Fruit fly (Drosophila melanogaster) whole organism, wandering third instar larva: Measurements from ENCODE around the gene TyrR.

Experiments used
- Abd-B ChIP-seq: fragments of >200 bp; optimal IDR thresholded peaks from 2 replicates; lab custom pipeline; 2017; ENCODE audit warnings: missing biosample characterization, missing genetic modification characterization
- CG32264 ChIP-seq: fragments of 200-800 bp; sonication (Bioruptor generic); optimal IDR thresholded peaks from 2 replicates; lab custom pipeline; 2016; ENCODE audit warnings: missing biosample characterization, missing genetic modification characterization
- CG9705 ChIP-seq: fragments of 200-800 bp; sonication (Bioruptor generic); optimal IDR thresholded peaks from 2 replicates; lab custom pipeline; 2018; ENCODE audit warnings: missing biosample characterization, mild to moderate bottlenecking, missing genetic modification characterization
- CrebA ChIP-seq: fragments of 200-800 bp; sonication (Bioruptor generic); optimal IDR thresholded peaks from 2 replicates; lab custom pipeline; 2016; ENCODE audit warnings: missing biosample characterization, mild to moderate bottlenecking, missing genetic modification characterization, borderline replicate concordance
- Dfd ChIP-seq: fragments of >200 bp; optimal IDR thresholded peaks from 2 replicates; lab custom pipeline; 2017; ENCODE audit warnings: missing biosample characterization, missing genetic modification characterization
- Dif ChIP-seq: fragments of 200-275, 200-300 bp; sonication (Bioruptor generic); optimal IDR thresholded peaks from 2 replicates; lab custom pipeline; 2018; ENCODE audit warnings: missing biosample characterization, missing genetic modification characterization; ENCODE audit not compliant: partially characterized antibody
- GATAd ChIP-seq: sonication (Bioruptor generic); optimal IDR thresholded peaks from 2 replicates; lab custom pipeline; 2016; ENCODE audit warnings: missing biosample characterization, missing genetic modification characterization
- HLH106 ChIP-seq: fragments of 200-800 bp; optimal IDR thresholded peaks from 3 replicates; lab custom pipeline; 2019; ENCODE audit warnings: missing biosample characterization, mild to moderate bottlenecking, missing genetic modification characterization, moderate library complexity
- Hnf4 ChIP-seq: fragments of 200-800 bp; sonication (Bioruptor generic); optimal IDR thresholded peaks from 2 replicates; lab custom pipeline; 2016; ENCODE audit warnings: missing biosample characterization, mild to moderate bottlenecking, missing genetic modification characterization
- Hr78 ChIP-seq: fragments of >200 bp; optimal IDR thresholded peaks from 2 replicates; lab custom pipeline; 2017; ENCODE audit warnings: missing biosample characterization, missing genetic modification characterization
- Hr83 ChIP-seq: fragments of 200-300 bp; sonication (Bioruptor generic); optimal IDR thresholded peaks from 2 replicates; lab custom pipeline; 2016; ENCODE audit warnings: missing biosample characterization, mild to moderate bottlenecking, missing genetic modification characterization, moderate library complexity; ENCODE audit not compliant: poor library complexity, severe bottlenecking
- Jra ChIP-seq: sonication (Bioruptor generic); optimal IDR thresholded peaks from 2 replicates; lab custom pipeline; 2016; ENCODE audit warnings: missing biosample characterization, missing genetic modification characterization
- Mio ChIP-seq: sonication (Bioruptor generic); optimal IDR thresholded peaks from 2 replicates; lab custom pipeline; 2016; ENCODE audit warnings: missing biosample characterization, missing genetic modification characterization
- Myc ChIP-seq: fragments of >200 bp; optimal IDR thresholded peaks from 2 replicates; lab custom pipeline; 2017
- N ChIP-seq: fragments of >200 bp; optimal IDR thresholded peaks from 2 replicates; lab custom pipeline; 2018; ENCODE audit warnings: missing biosample characterization, missing external identifiers, missing genetic modification characterization
- OdsH ChIP-seq: fragments of 200-800 bp; sonication (Bioruptor generic); optimal IDR thresholded peaks from 2 replicates; lab custom pipeline; 2016; ENCODE audit warnings: missing biosample characterization, mild to moderate bottlenecking, missing genetic modification characterization
- Rel ChIP-seq, 2 experiments: fragments of 200-800 bp; sonication (Bioruptor generic) in 1 of 2; optimal IDR thresholded peaks; 2 replicates in 1 of 2; 3 replicates in 1 of 2; lab custom pipeline; 2016 to 2019; ENCODE audit warnings: mild to moderate bottlenecking in 2 of 2, missing biosample characterization in 2 of 2, missing genetic modification characterization in 2 of 2, moderate library complexity in 1 of 2
- Sp1 ChIP-seq: fragments of 200-800 bp; sonication (Bioruptor generic); optimal IDR thresholded peaks from 3 replicates; lab custom pipeline; 2019; ENCODE audit warnings: missing biosample characterization, mild to moderate bottlenecking, missing genetic modification characterization, moderate library complexity
- Vsx2 ChIP-seq: fragments of 200-300, 225-300 bp; sonication (Bioruptor generic); optimal IDR thresholded peaks from 2 replicates; lab custom pipeline; 2018; ENCODE audit warnings: missing biosample characterization, missing genetic modification characterization; ENCODE audit not compliant: partially characterized antibody
- br ChIP-seq: fragments of 200-800 bp; sonication (Bioruptor generic); optimal IDR thresholded peaks from 2 replicates; lab custom pipeline; 2016; ENCODE audit warnings: missing biosample characterization, missing genetic modification characterization
- brk ChIP-seq: fragments of 200-800 bp; sonication (Bioruptor generic); optimal IDR thresholded peaks from 2 replicates; lab custom pipeline; 2016; ENCODE audit warnings: missing biosample characterization, mild to moderate bottlenecking, missing genetic modification characterization
- dl ChIP-seq, 2 experiments: fragments of 175-275, 200-275 bp in 1 of 2; fragments of 200-275 bp in 1 of 2; sonication (Bioruptor generic); optimal IDR thresholded peaks; lab custom pipeline; 2018; ENCODE audit warnings: mild to moderate bottlenecking in 2 of 2, missing biosample characterization in 2 of 2, missing genetic modification characterization in 2 of 2, moderate library complexity in 2 of 2; ENCODE audit not compliant: partially characterized antibody in 2 of 2, insufficient read depth in 1 of 2
- dmrt93B ChIP-seq: fragments of 200-800 bp; sonication (Bioruptor generic); optimal IDR thresholded peaks from 2 replicates; lab custom pipeline; 2018; ENCODE audit warnings: missing biosample characterization, mild to moderate bottlenecking, missing genetic modification characterization
- dsf ChIP-seq: sonication (Bioruptor generic); optimal IDR thresholded peaks from 2 replicates; lab custom pipeline; 2016; ENCODE audit warnings: missing biosample characterization, missing genetic modification characterization, borderline replicate concordance
- ey ChIP-seq: fragments of 200-800 bp; sonication (Bioruptor generic); optimal IDR thresholded peaks from 2 replicates; lab custom pipeline; 2016; ENCODE audit warnings: missing biosample characterization, missing genetic modification characterization
- foxo ChIP-seq, 2 experiments: fragments of 200-800 bp; sonication (Bioruptor generic); optimal IDR thresholded peaks; 2 replicates in 1 of 2; 3 replicates in 1 of 2; lab custom pipeline; 2016 to 2017; ENCODE audit warnings: missing biosample characterization in 2 of 2, missing genetic modification characterization in 2 of 2
- fru ChIP-seq: fragments of 200-800 bp; sonication (Bioruptor generic); optimal IDR thresholded peaks from 3 replicates; lab custom pipeline; 2016; ENCODE audit warnings: missing biosample characterization, mild to moderate bottlenecking, missing genetic modification characterization
- h ChIP-seq: fragments of 200-800 bp; sonication (Bioruptor generic); optimal IDR thresholded peaks from 3 replicates; lab custom pipeline; 2016; ENCODE audit warnings: missing biosample characterization, mild to moderate bottlenecking, missing genetic modification characterization
- jim ChIP-seq: fragments of 175-275, 200-325 bp; sonication (Bioruptor generic); optimal IDR thresholded peaks from 2 replicates; lab custom pipeline; 2016; ENCODE audit warnings: missing biosample characterization, mild to moderate bottlenecking, missing genetic modification characterization
- lola ChIP-seq: fragments of >200 bp; optimal IDR thresholded peaks from 2 replicates; lab custom pipeline; 2017; ENCODE audit warnings: missing biosample characterization, missing genetic modification characterization
- pan ChIP-seq: fragments of >200 bp; optimal IDR thresholded peaks from 2 replicates; lab custom pipeline; 2017
- psq ChIP-seq: fragments of 200-800 bp; sonication (Bioruptor generic); optimal IDR thresholded peaks from 3 replicates; lab custom pipeline; 2017; ENCODE audit warnings: missing biosample characterization, mild to moderate bottlenecking, missing genetic modification characterization, moderate library complexity
- rgr ChIP-seq: fragments of 200-800 bp; sonication (Bioruptor generic); optimal IDR thresholded peaks from 3 replicates; lab custom pipeline; 2016; ENCODE audit warnings: missing biosample characterization, mild to moderate bottlenecking, missing genetic modification characterization
- sage ChIP-seq: fragments of 200-800 bp; sonication (Bioruptor generic); optimal IDR thresholded peaks from 2 replicates; lab custom pipeline; 2016; ENCODE audit warnings: missing biosample characterization, mild to moderate bottlenecking, missing genetic modification characterization
- sv ChIP-seq: fragments of 200-800 bp; sonication (Bioruptor generic); optimal IDR thresholded peaks from 3 replicates; lab custom pipeline; 2016; ENCODE audit warnings: missing biosample characterization, missing genetic modification characterization
- tai ChIP-seq: sonication (Bioruptor generic); optimal IDR thresholded peaks from 2 replicates; lab custom pipeline; 2016; ENCODE audit warnings: missing biosample characterization, missing genetic modification characterization
- usp ChIP-seq: fragments of >200 bp; optimal IDR thresholded peaks from 2 replicates; lab custom pipeline; 2017; ENCODE audit warnings: missing biosample characterization, missing genetic modification characterization
- woc ChIP-seq: sonication (Bioruptor generic); optimal IDR thresholded peaks from 2 replicates; lab custom pipeline; 2016; ENCODE audit warnings: missing biosample characterization, mild to moderate bottlenecking, missing genetic modification characterization

TyrR gene

dm6 chr3R:17703024-17703690 is 59.8 kb downstream of the TyrR start (continued):
- peak; percentile 86 for TF ChIP-seq CG32264 (GFP tag; lab: Kevin White, UChicago)
- peak; percentile 91 for TF ChIP-seq h (GFP tag; lab: Kevin White, UChicago)
- TF ChIP-seq Mio (GFP tag; lab: Kevin White, UChicago): peak; percentile 7
- peak; percentile 90 for TF ChIP-seq rgr (GFP tag; lab: Kevin White, UChicago)

- TF ChIP-seq ey (GFP tag; lab: Kevin White, UChicago) (peak; percentile 69), CrebA (GFP tag; lab: Kevin White, UChicago) (peak; percentile 21), Mio (GFP tag; lab: Kevin White, UChicago) (no peak), h (GFP tag; lab: Kevin White, UChicago) (peak; percentile 54), br (GFP tag; lab: Kevin White, UChicago) (peak; percentile 41), fru (peak; percentile 66), Hr83 (GFP tag; lab: Kevin White, UChicago) (no peak), Myc (lab: Kevin White, UChicago) (no peak), pan (lab: Kevin White, UChicago) (no peak), brk (GFP tag; lab: Kevin White, UChicago) (no peak), woc (GFP tag; lab: Kevin White, UChicago) (peak; percentile 44), sv (GFP tag; lab: Kevin White, UChicago) (no peak), tai (GFP tag; lab: Kevin White, UChicago) (no peak), OdsH (GFP tag; lab: Kevin White, UChicago) (peak; percentile 56), Sp1 (peak; percentile 35), usp (GFP tag; lab: Kevin White, UChicago) (no peak), Hr78 (GFP tag; lab: Kevin White, UChicago) (no peak), N (GFP tag; lab: Kevin White, UChicago) (no peak), foxo (GFP tag; optimal IDR thresholded peaks at IDR 0.05; lab: Kevin White, UChicago) (peak in 1 of 2 experiments; percentile 75), Rel (GFP tag; optimal IDR thresholded peaks at IDR 0.05; lab: Kevin White, UChicago) (no peak), Rel (tag; optimal IDR thresholded peaks at IDR 0.05; lab: Kevin White, UChicago) (peak; percentile 60), lola (GFP tag; lab: Kevin White, UChicago) (no peak), dmrt93B (GFP tag; lab: Kevin White, UChicago) (peak; percentile 5), CG32264 (GFP tag; lab: Kevin White, UChicago) (no peak), Abd-B (no peak), CG9705 (no peak), psq (peak; percentile 46), Jra (no peak), rgr (GFP tag; lab: Kevin White, UChicago) (peak; percentile 35), Vsx2 (GFP tag; lab: Kevin White, UChicago) (no peak), sage (GFP tag; lab: Kevin White, UChicago) (no peak), dl (GFP tag; optimal IDR thresholded peaks at IDR 0.05; lab: Kevin White, UChicago; ENCODE audit: insufficient read depth in 1 of 2, partially characterized antibody in 2 of 2) (no peak), GATAd (GFP tag; lab: Kevin White, UChicago) (no peak), Dif (GFP tag; lab: Kevin White, UChicago) (no peak), HLH106 (tag; lab: Kevin White, UChicago) (peak; percentile 52), jim (no peak), Dfd (GFP tag; lab: Kevin White, UChicago) (no peak), dsf (no peak), Hnf4 (GFP tag; lab: Kevin White, UChicago) (no peak)
These were observed 60.8 kb downstream of the TyrR start for dm6 chr3R:17701971-17702845.
